Worm (Caenorhabditis elegans) whole organism, late embryonic: Measurements from ENCODE around the gene T10G3.3.
A peak's percentile ranks its signal among the peaks of the same experiment; 100 is the strongest.

Experiments used
- ceh-9 ChIP-seq: sonication (generic microtip); optimal IDR thresholded peaks from 2 replicates; lab custom pipeline; 2016; ENCODE audit warnings: mild to moderate bottlenecking, missing genetic modification characterization, inconsistent platforms, missing compliant biosample characterization
- hlh-13 ChIP-seq: fragments of 200-800 bp; sonication (Bioruptor generic); optimal IDR thresholded peaks from 2 replicates; lab custom pipeline; 2018; ENCODE audit warnings: mild to moderate bottlenecking, missing genetic modification characterization, missing compliant biosample characterization
- pqm-1 ChIP-seq: sonication (generic microtip); optimal IDR thresholded peaks from 2 replicates; lab custom pipeline; 2016; ENCODE audit warnings: missing genetic modification characterization, missing compliant biosample characterization
- tbx-2 ChIP-seq: sonication (generic microtip); optimal IDR thresholded peaks from 2 replicates; lab custom pipeline; 2016; ENCODE audit warnings: missing genetic modification characterization, missing compliant biosample characterization
- unc-3 ChIP-seq, 2 experiments: fragments of 200-800 bp in 1 of 2; sonication (Bioruptor generic) in 1 of 2; sonication (generic microtip) in 1 of 2; conservative IDR thresholded peaks in 1 of 2; optimal IDR thresholded peaks in 1 of 2; 2 replicates each; pipeline versions ENCODE4 v1.3.6 to Lab custom; 2016 to 2022; ENCODE audit warnings: missing compliant biosample characterization in 2 of 2, missing genetic modification characterization in 2 of 2, missing genetic modification reagents in 1 of 2
- unc-42 ChIP-seq: sonication (generic microtip); optimal IDR thresholded peaks from 2 replicates; lab custom pipeline; 2016; ENCODE audit warnings: missing genotype, missing genetic modification characterization, missing compliant biosample characterization

- TF ChIP-seq ceh-9 (tag; lab: Kevin White, UChicago) (no peak), hlh-13 (GFP tag; lab: Kevin White, UChicago) (no peak), tbx-2 (tag; lab: Kevin White, UChicago) (no peak), unc-42 (no peak), unc-3 (GFP tag; conservative IDR thresholded peaks at IDR 0.05; lab: Robert Waterston, UW) (no peak), unc-3 (tag; optimal IDR thresholded peaks at IDR 0.05; lab: Kevin White, UChicago) (no peak), pqm-1 (tag; lab: Kevin White, UChicago) (peak; percentile 75)
Observed at ce11 chrV:13462974-13463373, 27.0 kb downstream of the T10G3.3 start, which contains the start of gene frm-10.
